Fruit fly (Drosophila melanogaster): ENCODE data around the gene nmd.

Gene nmd

DNA sequence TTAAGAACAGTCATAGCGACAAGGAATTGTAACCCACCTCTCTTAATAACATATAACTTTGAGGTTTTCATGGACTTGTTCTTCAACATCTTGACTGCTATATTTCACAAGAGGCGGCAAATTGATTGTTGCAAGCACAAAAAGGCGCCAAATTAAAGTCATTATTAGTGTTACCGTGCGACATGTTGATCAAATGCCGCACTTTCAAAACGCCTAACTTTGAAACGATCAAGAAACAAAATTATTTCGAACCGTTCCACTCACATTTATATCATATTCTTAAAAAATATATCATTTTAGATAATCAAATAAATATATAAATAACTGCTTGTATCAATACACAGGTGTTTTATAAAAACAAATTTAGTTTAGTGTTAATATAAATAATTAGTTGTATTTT lies 24.0 kb upstream of the nmd start, which contains the start of gene RnrL (continued):
- TF ChIP-seq CoRest (tag; optimal IDR thresholded peaks at IDR 0.05) (no peak), sr (GFP tag; IDR thresholded peaks at IDR 0.05) (no peak), CG11398 (GFP tag; optimal IDR thresholded peaks at IDR 0.05) (no peak), row (GFP tag; IDR thresholded peaks at IDR 0.05) (peak; percentile 39; the same call in 2 of the 3 replicates), CG1602 (GFP tag; optimal IDR thresholded peaks at IDR 0.05) (no peak), CG2116 (GFP tag; optimal IDR thresholded peaks at IDR 0.05) (peak; percentile 5), CG15479 (GFP tag; optimal IDR thresholded peaks at IDR 0.05) (no peak), CG6683 (GFP tag; optimal IDR thresholded peaks at IDR 0.05) (no peak), CG31365 (tag; optimal IDR thresholded peaks at IDR 0.05) (no peak), al (GFP tag; IDR thresholded peaks at IDR 0.05) (no peak), CG34422 (GFP tag; IDR thresholded peaks at IDR 0.05) (no peak), crol (GFP tag; IDR thresholded peaks at IDR 0.05) (no peak), CG30020 (tag; optimal IDR thresholded peaks at IDR 0.05) (peak; percentile 89)

DNA sequence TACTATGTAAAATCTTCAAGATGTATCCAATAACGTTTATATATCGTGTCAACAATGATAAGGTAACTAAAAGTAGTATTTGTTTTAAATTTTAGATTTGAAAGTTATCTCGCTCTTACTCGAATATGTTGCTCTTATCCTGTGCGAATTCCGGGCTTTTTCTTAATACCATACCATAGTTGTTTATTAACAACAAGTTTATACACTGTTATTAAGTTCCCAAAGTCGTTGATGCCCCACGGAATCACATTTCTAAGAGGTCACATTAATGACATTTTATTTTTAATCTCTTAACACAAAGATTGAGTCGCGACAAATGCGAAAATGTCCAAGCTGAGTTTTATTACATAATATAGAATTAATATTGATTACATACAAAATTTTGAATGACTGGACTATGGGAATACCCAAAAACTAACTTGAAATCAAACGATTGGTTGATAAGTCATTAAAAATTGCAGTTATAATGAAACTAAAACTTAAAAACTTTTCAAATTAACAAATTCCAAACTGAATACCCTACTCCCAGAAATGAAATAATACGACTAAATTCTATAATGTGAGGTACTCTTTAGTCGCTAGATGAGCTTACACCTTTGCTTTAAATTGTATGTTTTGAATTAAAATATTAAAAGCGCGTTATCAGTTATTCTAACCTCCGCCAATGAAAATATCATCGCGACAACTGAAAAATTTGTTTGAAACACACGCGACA lies 19.2 kb upstream of the nmd start, which contains the start of gene CG5381:
TSS of gene CG5381 (minus strand) at position 330 of the 715 bp plus-strand sequence.
- TF ChIP-seq chn (GFP tag; optimal IDR thresholded peaks at IDR 0.05) (no peak), Pdp1 (GFP tag; optimal IDR thresholded peaks at IDR 0.05) (peak in 1 of 2 experiments; percentile 82), maf-S (GFP tag; optimal IDR thresholded peaks at IDR 0.05) (no peak), CG15696 (tag; optimal IDR thresholded peaks at IDR 0.05) (no peak), Mrtf (GFP tag; IDR thresholded peaks at IDR 0.05) (no peak), D19B (GFP tag; optimal IDR thresholded peaks at IDR 0.05) (peak; percentile 96), Camta (GFP tag; optimal IDR thresholded peaks at IDR 0.05) (no peak), CG30403 (GFP tag; optimal IDR thresholded peaks at IDR 0.05) (no peak), CG4424 (GFP tag; optimal IDR thresholded peaks at IDR 0.05) (no peak), Bgb (GFP tag; IDR thresholded peaks at IDR 0.05; ENCODE audit: partially characterized antibody) (no peak), dpn (GFP tag; optimal IDR thresholded peaks at IDR 0.05) (no peak), repo (GFP tag; optimal IDR thresholded peaks at IDR 0.05) (no peak), Neu2 (GFP tag; optimal IDR thresholded peaks at IDR 0.05; ENCODE audit: borderline replicate concordance) (no peak), sug (tag; optimal IDR thresholded peaks at IDR 0.05) (peak; percentile 15), Hr78 (GFP tag; optimal IDR thresholded peaks at IDR 0.05) (no peak), Adf1 (GFP tag; IDR thresholded peaks at IDR 0.05) (no peak), row (GFP tag; IDR thresholded peaks at IDR 0.05) (peak; percentile 44; the same call in 2 of the 3 replicates)

DNA sequence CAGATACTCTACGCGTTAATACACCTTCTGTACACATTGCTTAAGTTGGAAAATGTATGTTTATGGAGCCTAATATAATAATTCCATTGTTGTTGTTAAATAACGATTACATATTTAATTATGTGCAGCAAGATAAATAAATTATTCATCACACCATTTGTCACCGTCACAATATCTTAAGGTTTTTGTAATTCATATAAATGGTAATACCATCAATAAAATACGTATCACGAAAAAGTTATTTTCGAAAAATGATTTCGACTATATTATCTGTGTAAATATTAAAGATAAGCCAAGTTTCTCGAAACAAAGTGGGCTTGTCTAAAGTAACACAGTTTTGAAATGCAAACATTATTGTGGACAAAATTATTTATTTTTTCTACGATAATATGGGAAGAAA lies 18.4 kb upstream of the nmd start, which contains the start of gene CG4995:
TSS of gene CG4995 (plus strand) at position 301 of the 400 bp plus-strand sequence.
- TF ChIP-seq CG8765 (GFP tag; IDR thresholded peaks at IDR 0.05) (no peak), CG11247 (GFP tag; IDR thresholded peaks at IDR 0.05) (no peak), D19A (tag; optimal IDR thresholded peaks at IDR 0.05) (peak; percentile 18), dan (GFP tag; IDR thresholded peaks at IDR 0.05) (no peak), sens (GFP tag) (peak; percentile 50), CG13123 (GFP tag; optimal IDR thresholded peaks at IDR 0.05) (no peak)

DNA sequence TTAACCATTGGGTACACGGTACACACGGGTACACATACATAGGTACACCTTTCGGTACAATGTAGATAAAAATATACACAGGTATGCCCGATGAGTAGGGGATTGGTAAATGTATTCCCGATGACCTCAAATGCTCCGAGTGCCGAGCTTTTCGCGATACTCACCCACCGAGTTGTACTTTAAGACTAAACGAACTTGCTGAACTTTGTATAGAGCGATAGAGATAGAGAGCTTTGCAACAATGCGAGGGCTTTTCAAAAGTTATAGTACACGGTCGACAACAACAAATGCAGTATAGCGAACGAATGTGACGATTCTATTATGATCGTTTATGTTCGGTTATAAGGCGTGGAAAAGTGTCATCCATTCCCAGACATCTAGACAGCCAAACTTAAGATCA lies 17.9 kb upstream of the nmd start:
- TF ChIP-seq Dp (GFP tag; optimal IDR thresholded peaks at IDR 0.05) = peak; percentile 19
- TF ChIP-seq hkb (optimal IDR thresholded peaks at IDR 0.05) = no peak
- peak; percentile 30; the same call in 1 of the 2 replicates for TF ChIP-seq hkb (GFP tag; IDR thresholded peaks at IDR 0.05)
- TF ChIP-seq sd (tag; optimal IDR thresholded peaks at IDR 0.05) = peak; percentile 89
- no peak for TF ChIP-seq pum (GFP tag; optimal IDR thresholded peaks at IDR 0.05)
- peak; percentile 91 for TF ChIP-seq mirr (GFP tag; optimal IDR thresholded peaks at IDR 0.05)
- TF ChIP-seq Hr78 (GFP tag; optimal IDR thresholded peaks at IDR 0.05) = peak in 1 of 2 experiments; percentile 97
- TF ChIP-seq CG4730 (GFP tag; IDR thresholded peaks at IDR 0.05) = no peak
- peak; percentile 13 for TF ChIP-seq CG12659 (GFP tag; optimal IDR thresholded peaks at IDR 0.05)
- TF ChIP-seq Chrac-16 (GFP tag; optimal IDR thresholded peaks at IDR 0.05) = no peak
- peak; percentile 84 for TF ChIP-seq CG13894 (tag; optimal IDR thresholded peaks at IDR 0.05)
- peak; percentile 40 for TF ChIP-seq CG10543 (GFP tag; optimal IDR thresholded peaks at IDR 0.05)
- TF ChIP-seq CG15514 (GFP tag; optimal IDR thresholded peaks at IDR 0.05) = peak; percentile 49
